Worm (Caenorhabditis elegans) whole organism, late embryonic: ENCODE measurements around the gene srd-58.
A peak's percentile ranks its signal among the peaks of the same experiment; 100 is the strongest.

ENCODE experiments used
- K02D7.2 ChIP-seq: sonication (generic microtip); optimal IDR thresholded peaks from 2 replicates; lab custom pipeline; 2017; ENCODE audit warnings: mild to moderate bottlenecking, missing genetic modification characterization, missing compliant biosample characterization
- T23F11.4 ChIP-seq: fragments of 200-800 bp; sonication (Bioruptor generic); optimal IDR thresholded peaks from 2 replicates; lab custom pipeline; 2018; ENCODE audit warnings: mild to moderate bottlenecking, missing genetic modification characterization, missing compliant biosample characterization
- Y22D7AL.16 ChIP-seq: sonication (generic microtip); optimal IDR thresholded peaks from 2 replicates; lab custom pipeline; 2016; ENCODE audit warnings: missing genetic modification characterization, missing compliant biosample characterization
- ama-1 ChIP-seq: fragments of 150-350 bp; optimal IDR thresholded peaks from 2 replicates; lab custom pipeline; 2014
- ceh-18 ChIP-seq: sonication (generic microtip); optimal IDR thresholded peaks from 2 replicates; lab custom pipeline; 2016; ENCODE audit warnings: missing genetic modification characterization, missing compliant biosample characterization
- ceh-19 ChIP-seq: fragments of 200-800 bp; sonication (Bioruptor generic); optimal IDR thresholded peaks from 2 replicates; lab custom pipeline; 2018; ENCODE audit warnings: mild to moderate bottlenecking, missing genetic modification characterization, missing compliant biosample characterization
- ceh-22 ChIP-seq: sonication (generic microtip); optimal IDR thresholded peaks from 2 replicates; lab custom pipeline; 2017; ENCODE audit warnings: missing biosample characterization, missing genetic modification characterization
- ceh-30 ChIP-seq: fragments of 150-350 bp; optimal IDR thresholded peaks from 2 replicates; lab custom pipeline; 2014; ENCODE audit warnings: missing biosample characterization, missing genetic modification characterization
- ceh-34 ChIP-seq: sonication (generic microtip); optimal IDR thresholded peaks from 2 replicates; lab custom pipeline; 2016; ENCODE audit warnings: mild to moderate bottlenecking, missing genetic modification characterization, missing compliant biosample characterization
- ceh-45 ChIP-seq: fragments of 200-800 bp; sonication (Bioruptor generic); IDR thresholded peaks from 2 replicates; pipeline ENCODE4 v1.3.6; 2022; ENCODE audit warnings: missing genetic modification reagents, missing genetic modification characterization, missing compliant biosample characterization
- ceh-6 ChIP-seq: fragments of 200-800 bp; sonication (Bioruptor generic); optimal IDR thresholded peaks from 2 replicates; lab custom pipeline; 2018; ENCODE audit warnings: mild to moderate bottlenecking, missing genetic modification characterization, missing compliant biosample characterization
- che-1 ChIP-seq: sonication (generic microtip); optimal IDR thresholded peaks from 2 replicates; lab custom pipeline; 2016; ENCODE audit warnings: mild to moderate bottlenecking, missing genetic modification characterization, missing compliant biosample characterization
- dmd-4 ChIP-seq: sonication (generic microtip); optimal IDR thresholded peaks from 2 replicates; lab custom pipeline; 2016; ENCODE audit warnings: borderline replicate concordance, missing genetic modification characterization, missing compliant biosample characterization
- dve-1 ChIP-seq: sonication (generic microtip); optimal IDR thresholded peaks from 2 replicates; lab custom pipeline; 2017; ENCODE audit warnings: antibody characterized with exemption, mild to moderate bottlenecking, missing genetic modification characterization, missing compliant biosample characterization
- elt-2 ChIP-seq: sonication (generic microtip); optimal IDR thresholded peaks from 2 replicates; lab custom pipeline; 2016; ENCODE audit warnings: missing genetic modification reagents, missing genetic modification characterization, missing compliant biosample characterization
- elt-4 ChIP-seq: sonication (generic microtip); optimal IDR thresholded peaks from 2 replicates; lab custom pipeline; 2016; ENCODE audit warnings: missing genetic modification characterization, missing compliant biosample characterization
- hlh-13 ChIP-seq: fragments of 200-800 bp; sonication (Bioruptor generic); optimal IDR thresholded peaks from 2 replicates; lab custom pipeline; 2018; ENCODE audit warnings: mild to moderate bottlenecking, missing genetic modification characterization, missing compliant biosample characterization
- hlh-15 ChIP-seq: sonication (generic microtip); optimal IDR thresholded peaks from 2 replicates; lab custom pipeline; 2016; ENCODE audit warnings: missing genetic modification characterization, missing compliant biosample characterization
- hlh-30 ChIP-seq: sonication (generic microtip); optimal IDR thresholded peaks from 2 replicates; lab custom pipeline; 2017; ENCODE audit warnings: antibody characterized with exemption, missing genetic modification characterization, missing compliant biosample characterization; ENCODE audit not compliant: insufficient read depth
- hlh-6 ChIP-seq: sonication (generic microtip); optimal IDR thresholded peaks from 2 replicates; lab custom pipeline; 2016; ENCODE audit warnings: missing genotype, missing genetic modification characterization, missing compliant biosample characterization
- hlh-8 ChIP-seq: sonication (generic microtip); optimal IDR thresholded peaks from 2 replicates; lab custom pipeline; 2016; ENCODE audit warnings: missing genotype, missing genetic modification characterization, missing compliant biosample characterization
- lin-11 ChIP-seq: fragments of 200-800 bp; sonication (Bioruptor generic); optimal IDR thresholded peaks from 2 replicates; lab custom pipeline; 2018; ENCODE audit warnings: mild to moderate bottlenecking, missing genetic modification characterization, missing compliant biosample characterization
- nhr-11 ChIP-seq: fragments of 150-350 bp; optimal IDR thresholded peaks from 2 replicates; lab custom pipeline; 2014; ENCODE audit warnings: missing biosample characterization, missing genetic modification characterization
- nhr-232 ChIP-seq: sonication (generic microtip); optimal IDR thresholded peaks from 2 replicates; lab custom pipeline; 2016; ENCODE audit warnings: missing genetic modification characterization, missing compliant biosample characterization
- npax-4 ChIP-seq: sonication (generic microtip); optimal IDR thresholded peaks from 2 replicates; lab custom pipeline; 2016; ENCODE audit warnings: missing genetic modification characterization, missing compliant biosample characterization
- odd-2 ChIP-seq: sonication (generic microtip); optimal IDR thresholded peaks from 2 replicates; lab custom pipeline; 2017; ENCODE audit warnings: antibody characterized with exemption, mild to moderate bottlenecking, missing genetic modification characterization, missing compliant biosample characterization
- pag-3 ChIP-seq: sonication (generic microtip); optimal IDR thresholded peaks from 2 replicates; lab custom pipeline; 2016; ENCODE audit warnings: missing compliant biosample characterization, missing genetic modification characterization, borderline replicate concordance
- pat-9 ChIP-seq: fragments of 200-800 bp; sonication (Bioruptor generic); optimal IDR thresholded peaks from 2 replicates; lab custom pipeline; 2018; ENCODE audit warnings: mild to moderate bottlenecking, missing genetic modification characterization, moderate library complexity, missing compliant biosample characterization
- pha-2 ChIP-seq: sonication (generic microtip); optimal IDR thresholded peaks from 2 replicates; lab custom pipeline; 2017; ENCODE audit warnings: mild to moderate bottlenecking, missing genetic modification characterization, missing compliant biosample characterization
- pqm-1 ChIP-seq: sonication (generic microtip); optimal IDR thresholded peaks from 2 replicates; lab custom pipeline; 2016; ENCODE audit warnings: missing genetic modification characterization, missing compliant biosample characterization
- pros-1 ChIP-seq: fragments of 150-350 bp; optimal IDR thresholded peaks from 2 replicates; lab custom pipeline; 2014; ENCODE audit warnings: missing biosample characterization, missing genetic modification reagents, missing genetic modification characterization
- ref-2 ChIP-seq: sonication (generic microtip); optimal IDR thresholded peaks from 2 replicates; lab custom pipeline; 2016; ENCODE audit warnings: missing genetic modification characterization, missing compliant biosample characterization
- sdc-2 ChIP-seq: sonication (generic microtip); optimal IDR thresholded peaks from 2 replicates; lab custom pipeline; 2016; ENCODE audit warnings: missing genotype, missing genetic modification characterization, missing compliant biosample characterization
- sox-2 ChIP-seq: fragments of 200-800 bp; sonication (Bioruptor generic); IDR thresholded peaks from 2 replicates; pipeline ENCODE4 v1.3.6; 2022; ENCODE audit warnings: missing genetic modification reagents, missing genetic modification characterization, missing compliant biosample characterization
- sox-4 ChIP-seq: sonication (generic microtip); optimal IDR thresholded peaks from 2 replicates; lab custom pipeline; 2017; ENCODE audit warnings: mild to moderate bottlenecking, missing genetic modification characterization, inconsistent platforms, missing compliant biosample characterization
- tbx-7 ChIP-seq: sonication (generic microtip); optimal IDR thresholded peaks from 2 replicates; lab custom pipeline; 2016; ENCODE audit warnings: missing genotype, missing genetic modification characterization, missing compliant biosample characterization
- unc-42 ChIP-seq: sonication (generic microtip); optimal IDR thresholded peaks from 2 replicates; lab custom pipeline; 2016; ENCODE audit warnings: missing genotype, missing genetic modification characterization, missing compliant biosample characterization
- unc-55 ChIP-seq: sonication (generic microtip); optimal IDR thresholded peaks from 2 replicates; lab custom pipeline; 2017; ENCODE audit warnings: missing biosample characterization, missing genetic modification reagents, missing genetic modification characterization
- unc-86 ChIP-seq: sonication (generic microtip); optimal IDR thresholded peaks from 2 replicates; lab custom pipeline; 2016; ENCODE audit warnings: missing genetic modification characterization, missing compliant biosample characterization
- ztf-16 ChIP-seq: sonication (generic microtip); optimal IDR thresholded peaks from 2 replicates; lab custom pipeline; 2017; ENCODE audit warnings: missing genetic modification characterization, missing compliant biosample characterization

The srd-58 gene

ce11 chrII:7196040-7196439, 8.8 kb downstream of the srd-58 start, which contains the start of gene maoc-1:
TSS of gene maoc-1 (plus strand) at chrII:7196276.
- no peak for TF ChIP-seq odd-2 (tag; lab: Kevin White, UChicago)
- peak; percentile 16 for TF ChIP-seq elt-2 (tag; lab: Kevin White, UChicago)
- no peak for TF ChIP-seq unc-42
- TF ChIP-seq ceh-34 (tag; lab: Kevin White, UChicago), result no peak
- TF ChIP-seq pat-9 (tag; lab: Kevin White, UChicago), result no peak
- no peak for TF ChIP-seq K02D7.2 (tag; lab: Kevin White, UChicago)
- no peak for TF ChIP-seq ceh-30
- TF ChIP-seq dve-1, result no peak

DNA sequence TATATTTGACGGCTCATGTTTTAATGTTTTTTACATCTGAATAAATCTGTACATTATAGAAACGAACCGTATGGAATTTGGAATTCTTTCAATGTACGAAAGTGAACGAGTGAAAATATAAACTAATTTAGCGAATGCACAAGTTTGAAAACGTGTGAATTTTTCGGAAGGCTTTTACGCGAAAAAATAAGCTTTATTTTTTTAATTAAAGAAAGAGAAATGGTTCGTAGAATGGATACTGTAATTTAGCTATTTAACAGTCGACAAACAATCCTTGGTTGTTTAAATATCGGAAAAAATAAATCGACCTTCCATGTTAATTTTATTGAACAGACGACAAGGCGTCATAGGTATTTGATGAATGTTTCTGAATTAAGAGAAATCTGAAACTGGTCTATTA, 9.3 kb downstream of the srd-58 start, which contains the start of gene acdh-12:
acdh-12 (minus strand) TSS at position 101 of the 400 bp plus-strand sequence.
- no peak for TF ChIP-seq pros-1

DNA sequence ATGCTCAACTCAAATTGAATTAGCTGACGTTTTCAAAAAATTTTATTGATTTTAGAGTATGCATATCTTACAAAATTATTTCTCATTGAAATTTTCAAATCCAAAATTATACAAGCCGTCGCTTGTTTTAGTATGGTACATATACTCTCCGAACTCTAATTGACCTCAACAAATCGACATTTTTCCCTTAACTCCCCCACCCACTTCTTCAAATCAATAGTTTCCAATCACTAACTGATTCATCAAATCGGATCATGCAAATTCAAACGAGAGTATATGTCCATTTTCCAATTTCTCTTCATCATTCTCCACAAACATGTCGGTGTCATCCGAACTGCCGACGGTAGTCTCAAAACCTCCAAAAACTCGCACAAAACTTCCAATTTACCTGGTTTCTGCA, 15.7 kb downstream of the srd-58 start, which contains the start of gene E04F6.4:
E04F6.4 (plus strand) TSS at position 301 of the 400 bp plus-strand sequence.
- TF ChIP-seq ceh-22, result no peak
- TF ChIP-seq T23F11.4 (GFP tag; lab: Kevin White, UChicago), result no peak
- TF ChIP-seq hlh-6 (tag; lab: Kevin White, UChicago), result no peak
- TF ChIP-seq sox-4 (tag; lab: Kevin White, UChicago), result no peak
- no peak for TF ChIP-seq hlh-13

DNA sequence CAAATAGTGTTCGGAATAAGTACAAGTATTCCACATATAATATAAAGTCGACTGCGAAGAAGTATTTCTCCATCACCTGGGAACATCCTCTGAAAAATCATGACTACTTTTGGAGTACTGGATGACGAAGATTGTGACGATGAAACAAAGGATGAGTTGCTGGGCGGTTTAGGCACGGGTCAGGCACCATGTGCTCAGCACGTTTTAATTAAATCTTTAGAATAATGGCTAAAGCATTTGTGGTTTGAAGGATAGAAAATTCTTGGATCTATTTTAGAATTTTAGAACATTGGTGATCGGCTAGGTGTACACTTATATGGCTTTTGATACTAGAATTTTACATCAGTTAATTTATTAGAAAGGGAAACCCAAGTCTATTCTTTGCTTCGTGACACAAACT, 17.7 kb downstream of the srd-58 start, which contains the start of gene C27H5.6:
C27H5.6 (minus strand) TSS at position 101 of the 400 bp plus-strand sequence.
- TF ChIP-seq hlh-30 (tag; lab: Kevin White, UChicago) (no peak), ama-1 (no peak), nhr-11 (tag; lab: Kevin White, UChicago) (no peak), sdc-2 (tag; lab: Kevin White, UChicago) (no peak), hlh-13 (no peak), elt-2 (tag; lab: Kevin White, UChicago) (no peak), unc-42 (no peak), pha-2 (no peak)

DNA sequence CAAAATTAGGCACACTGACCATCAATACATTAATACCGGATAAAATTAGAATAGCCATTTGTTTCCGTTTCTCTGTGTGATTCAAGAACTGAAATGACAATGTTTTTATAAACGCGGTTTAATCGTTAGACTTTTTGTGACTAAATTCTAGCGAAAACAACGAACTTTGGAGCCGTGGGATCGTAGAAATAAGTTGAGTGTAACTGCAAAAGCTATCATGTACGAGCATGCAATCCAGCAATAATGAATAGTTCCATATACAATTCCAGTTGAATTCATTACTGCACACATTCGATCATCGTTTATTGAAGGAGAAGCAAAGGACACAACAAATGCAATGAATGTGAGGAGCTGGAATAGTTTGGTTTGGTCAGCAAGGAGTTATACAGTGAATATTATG, 18.7 kb downstream of the srd-58 start:
- TF ChIP-seq ceh-18 (tag; lab: Kevin White, UChicago) (no peak), hlh-13 (no peak), ztf-16 (no peak)

DNA sequence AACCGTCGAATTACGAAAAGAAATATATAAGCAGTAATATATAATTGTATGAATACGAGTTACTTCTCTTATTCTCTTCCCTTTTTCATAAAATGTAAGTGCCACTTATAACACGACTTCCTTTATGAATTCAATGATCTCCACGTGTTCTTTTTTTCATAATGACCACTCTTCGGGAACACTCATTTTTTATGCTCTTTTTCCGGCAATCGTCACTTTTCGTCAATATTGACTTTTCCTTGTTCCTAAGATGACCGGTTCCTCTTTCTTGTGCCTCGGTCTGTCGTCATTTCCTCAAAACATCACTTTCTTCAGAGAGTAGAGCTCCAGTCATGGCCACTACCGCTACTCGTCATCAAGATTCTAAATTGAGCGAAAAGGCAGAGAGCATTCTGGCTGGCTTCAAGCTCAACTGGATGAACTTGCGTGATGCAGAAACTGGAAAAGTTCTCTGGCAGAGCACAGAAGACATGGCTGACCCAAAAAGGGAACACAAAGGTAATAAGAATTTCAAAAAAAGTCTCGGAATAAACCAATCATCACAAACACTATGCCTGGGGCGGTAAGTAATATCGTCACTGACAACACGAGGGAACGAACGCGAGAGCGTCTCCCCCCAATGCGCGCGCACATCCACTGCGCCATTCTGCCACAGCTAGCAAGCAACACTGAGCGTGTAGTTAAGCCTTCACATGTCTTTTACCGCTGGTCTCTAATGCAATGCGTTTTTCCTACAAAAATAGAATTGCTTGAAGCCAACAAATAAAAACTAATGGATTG, 21.2 kb downstream of the srd-58 start, which contains the start of gene pdl-1:
pdl-1 (plus strand) TSS at position 309 of the 780 bp plus-strand sequence.
- TF ChIP-seq dve-1 (peak; percentile 89), hlh-15 (peak; percentile 89), ztf-16 (peak; percentile 95), unc-86 (tag; lab: Kevin White, UChicago) (peak; percentile 91), ref-2 (tag; lab: Kevin White, UChicago) (peak; percentile 91), ceh-6 (GFP tag; lab: Kevin White, UChicago) (peak; percentile 92), ceh-18 (tag; lab: Kevin White, UChicago) (peak; percentile 86), elt-4 (tag; lab: Kevin White, UChicago) (peak; percentile 84), unc-55 (GFP tag; lab: Kevin White, UChicago) (no peak), che-1 (tag; lab: Kevin White, UChicago) (peak; percentile 92), pqm-1 (tag; lab: Kevin White, UChicago) (peak; percentile 84), tbx-7 (tag; lab: Kevin White, UChicago) (peak; percentile 72), dmd-4 (tag; lab: Kevin White, UChicago) (peak; percentile 89), unc-42 (peak; percentile 74), sox-2 (GFP tag; lab: Robert Waterston, UW) (peak; percentile 87), ceh-19 (peak; percentile 96), hlh-8 (tag; lab: Kevin White, UChicago) (peak; percentile 86), pag-3 (tag; lab: Kevin White, UChicago) (peak; percentile 82), T23F11.4 (GFP tag; lab: Kevin White, UChicago) (peak; percentile 95), npax-4 (peak; percentile 74), nhr-11 (tag; lab: Kevin White, UChicago) (no peak), sox-4 (tag; lab: Kevin White, UChicago) (peak; percentile 94), ceh-34 (tag; lab: Kevin White, UChicago) (peak; percentile 93), ceh-22 (no peak), Y22D7AL.16 (tag; lab: Kevin White, UChicago) (peak; percentile 87), lin-11 (tag; lab: Kevin White, UChicago) (peak; percentile 89), nhr-232 (tag; lab: Kevin White, UChicago) (peak; percentile 92), ceh-45 (GFP tag; lab: Robert Waterston, UW) (peak; percentile 93), hlh-13 (peak; percentile 94)
